Worm (Caenorhabditis elegans) whole organism, L1 larva: ENCODE results near the gene Y116F11B.8.

ENCODE experiments used
- C04F5.9 ChIP-seq: sonication (generic microtip); optimal IDR thresholded peaks from 2 replicates; lab custom pipeline; 2016; ENCODE audit warnings: missing genetic modification characterization, missing compliant biosample characterization
- C16A3.4 ChIP-seq: fragments of 150-350 bp; optimal IDR thresholded peaks from 2 replicates; lab custom pipeline; 2014; ENCODE audit warnings: missing biosample characterization, missing genetic modification characterization
- aha-1 ChIP-seq: fragments of 150-350 bp; optimal IDR thresholded peaks from 2 replicates; lab custom pipeline; 2014; ENCODE audit warnings: missing biosample characterization, missing genetic modification characterization
- aly-2 ChIP-seq: fragments of 150-350 bp; optimal IDR thresholded peaks from 2 replicates; lab custom pipeline; 2014; ENCODE audit warnings: missing biosample characterization, missing genetic modification characterization
- ama-1 ChIP-seq: fragments of 150-350 bp; optimal IDR thresholded peaks from 2 replicates; lab custom pipeline; 2014
- blmp-1 ChIP-seq: fragments of 150-350 bp; optimal IDR thresholded peaks from 2 replicates; lab custom pipeline; 2014; ENCODE audit warnings: missing biosample characterization, missing genetic modification characterization
- ceh-63 ChIP-seq: fragments of 200-800 bp; sonication (Bioruptor generic); optimal IDR thresholded peaks from 2 replicates; lab custom pipeline; 2018; ENCODE audit warnings: mild to moderate bottlenecking, missing genetic modification characterization, missing compliant biosample characterization
- ceh-8 ChIP-seq: fragments of 200-800 bp; sonication (Bioruptor generic); optimal IDR thresholded peaks from 2 replicates; lab custom pipeline; 2018; ENCODE audit warnings: mild to moderate bottlenecking, missing genetic modification characterization, moderate library complexity, missing compliant biosample characterization
- dpl-1 ChIP-seq, 3 experiments: fragments of 150-350 bp in 2 of 3; sonication (generic microtip) in 1 of 3; optimal IDR thresholded peaks; 2 replicates each; lab custom pipeline; 2014 to 2017; ENCODE audit warnings: missing biosample characterization in 3 of 3, missing genetic modification characterization in 3 of 3, missing genetic modification reagents in 3 of 3
- elt-2 ChIP-seq: sonication (generic microtip); optimal IDR thresholded peaks from 2 replicates; lab custom pipeline; 2016; ENCODE audit warnings: missing genetic modification characterization, mild to moderate bottlenecking, inconsistent platforms, missing compliant biosample characterization, missing genetic modification reagents
- elt-3 ChIP-seq, 6 experiments: fragments of 150-350 bp in 1 of 6; sonication (generic microtip); optimal IDR thresholded peaks; 2 replicates each; lab custom pipeline; 2017 to 2018; ENCODE audit warnings: missing biosample characterization in 6 of 6, missing genetic modification characterization in 6 of 6, inconsistent platforms in 1 of 6
- fos-1 ChIP-seq: fragments of 150-350 bp; optimal IDR thresholded peaks from 2 replicates; lab custom pipeline; 2014; ENCODE audit warnings: missing biosample characterization, missing genetic modification characterization
- grh-1 ChIP-seq: fragments of 200-800 bp; sonication (Bioruptor generic); IDR thresholded peaks from 2 replicates; pipeline ENCODE4 v1.3.6; 2022; ENCODE audit warnings: missing genetic modification reagents, missing genetic modification characterization, missing compliant biosample characterization
- hlh-4 ChIP-seq: sonication (generic microtip); optimal IDR thresholded peaks from 2 replicates; lab custom pipeline; 2016; ENCODE audit warnings: mild to moderate bottlenecking, missing genetic modification characterization, missing compliant biosample characterization
- hpl-2 ChIP-seq: fragments of 150-350 bp; optimal IDR thresholded peaks from 2 replicates; lab custom pipeline; 2014; ENCODE audit warnings: missing biosample characterization, missing genetic modification reagents, missing genetic modification characterization
- irx-1 ChIP-seq: sonication (generic microtip); optimal IDR thresholded peaks from 2 replicates; lab custom pipeline; 2016; ENCODE audit warnings: missing genetic modification characterization, missing compliant biosample characterization
- lin-13 ChIP-seq: fragments of 150-350 bp; optimal IDR thresholded peaks from 2 replicates; lab custom pipeline; 2014; ENCODE audit warnings: missing biosample characterization, missing genetic modification reagents, missing genetic modification characterization
- lin-15B ChIP-seq: fragments of 150-350 bp; sonication (generic microtip); optimal IDR thresholded peaks from 3 replicates; lab custom pipeline; 2014; ENCODE audit warnings: missing biosample characterization, missing genetic modification characterization
- lin-39 ChIP-seq: fragments of 150-350 bp; optimal IDR thresholded peaks from 2 replicates; lab custom pipeline; 2014; ENCODE audit warnings: missing biosample characterization, missing genetic modification reagents, missing genetic modification characterization
- mef-2 ChIP-seq: fragments of 150-350 bp; optimal IDR thresholded peaks from 2 replicates; lab custom pipeline; 2014; ENCODE audit warnings: missing biosample characterization, missing genetic modification characterization
- nhr-237 ChIP-seq: fragments of 150-350 bp; optimal IDR thresholded peaks from 2 replicates; lab custom pipeline; 2014; ENCODE audit warnings: missing biosample characterization, missing genetic modification characterization
- nhr-28 ChIP-seq: fragments of 150-350 bp; optimal IDR thresholded peaks from 2 replicates; lab custom pipeline; 2014; ENCODE audit warnings: missing biosample characterization, missing genetic modification characterization
- nhr-71 ChIP-seq: sonication (generic microtip); optimal IDR thresholded peaks from 2 replicates; lab custom pipeline; 2016; ENCODE audit warnings: mild to moderate bottlenecking, missing genetic modification characterization, moderate library complexity, missing compliant biosample characterization
- nhr-84 ChIP-seq: sonication (generic microtip); optimal IDR thresholded peaks from 2 replicates; lab custom pipeline; 2017; ENCODE audit warnings: missing biosample characterization, missing genetic modification characterization
- pax-3 ChIP-seq: fragments of 200-800 bp; sonication (Bioruptor generic); optimal IDR thresholded peaks from 2 replicates; lab custom pipeline; 2018; ENCODE audit warnings: mild to moderate bottlenecking, missing genetic modification characterization, moderate library complexity, missing compliant biosample characterization
- rnt-1 ChIP-seq: sonication (generic microtip); optimal IDR thresholded peaks from 2 replicates; lab custom pipeline; 2016; ENCODE audit warnings: mild to moderate bottlenecking, missing genetic modification characterization, moderate library complexity, missing compliant biosample characterization
- sup-37 ChIP-seq: fragments of 200-800 bp; sonication (Bioruptor generic); optimal IDR thresholded peaks from 2 replicates; lab custom pipeline; 2018; ENCODE audit warnings: mild to moderate bottlenecking, missing genetic modification characterization, missing compliant biosample characterization
- unc-130 ChIP-seq: fragments of 150-350 bp; optimal IDR thresholded peaks from 2 replicates; lab custom pipeline; 2017; ENCODE audit warnings: missing biosample characterization, missing genetic modification characterization, inconsistent platforms
- unc-62 ChIP-seq: fragments of 150-350 bp; optimal IDR thresholded peaks from 2 replicates; lab custom pipeline; 2014; ENCODE audit warnings: missing biosample characterization, missing genetic modification reagents, missing genetic modification characterization
- unc-86 ChIP-seq: sonication (generic microtip); optimal IDR thresholded peaks from 2 replicates; lab custom pipeline; 2016; ENCODE audit warnings: missing genetic modification characterization, missing compliant biosample characterization
- xbp-1 ChIP-seq: sonication (generic microtip); optimal IDR thresholded peaks from 2 replicates; lab custom pipeline; 2016; ENCODE audit warnings: missing genetic modification characterization, missing compliant biosample characterization
- zag-1 ChIP-seq: fragments of 150-350 bp; optimal IDR thresholded peaks from 2 replicates; lab custom pipeline; 2014; ENCODE audit warnings: missing biosample characterization, missing genetic modification characterization
- zip-4 ChIP-seq: fragments of 200-800 bp; sonication (Bioruptor generic); optimal IDR thresholded peaks from 2 replicates; lab custom pipeline; 2018; ENCODE audit warnings: mild to moderate bottlenecking, missing genetic modification characterization, moderate library complexity, missing compliant biosample characterization
- ztf-11 ChIP-seq, 2 experiments: sonication (generic microtip); optimal IDR thresholded peaks; 2 replicates each; lab custom pipeline; 2016 to 2017; ENCODE audit warnings: missing genetic modification characterization in 2 of 2, missing biosample characterization in 1 of 2, missing compliant biosample characterization in 1 of 2
- ztf-4 ChIP-seq: fragments of 150-350 bp; optimal IDR thresholded peaks from 2 replicates; lab custom pipeline; 2014; ENCODE audit warnings: missing biosample characterization, missing genetic modification characterization

Y116F11B.8 gene

DNA sequence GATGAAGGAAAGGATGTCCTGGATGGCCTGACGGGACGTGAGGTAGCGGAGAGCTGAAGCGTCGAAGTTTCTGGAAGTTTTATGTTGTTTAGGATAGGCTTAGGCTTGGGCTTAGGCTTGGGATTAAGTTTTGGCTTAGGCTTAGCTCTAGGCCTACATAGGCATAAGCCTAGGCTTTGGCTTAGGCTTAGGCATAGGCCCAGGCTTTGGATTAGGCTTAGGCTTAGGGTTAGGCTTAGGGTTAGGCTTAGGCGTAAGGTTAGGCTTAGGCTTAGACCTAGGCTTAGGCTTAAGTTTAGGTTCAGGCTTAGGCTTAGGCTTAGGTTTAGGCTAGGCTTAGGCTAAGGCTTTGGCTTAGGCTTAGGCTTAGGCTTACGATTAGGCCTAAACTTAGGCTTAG, 28.2 kb upstream of the Y116F11B.8 start:
- TF ChIP-seq unc-62 (GFP tag; lab: Kevin White, UChicago) (no peak), aha-1 (tag; lab: Kevin White, UChicago) (no peak), C04F5.9 (tag; lab: Kevin White, UChicago) (no peak), xbp-1 (tag; lab: Kevin White, UChicago) (no peak), zip-4 (GFP tag; lab: Kevin White, UChicago) (no peak), sup-37 (no peak), unc-130 (tag; lab: Kevin White, UChicago) (no peak), C16A3.4 (tag; lab: Kevin White, UChicago) (no peak), dpl-1 (GFP tag; optimal IDR thresholded peaks at IDR 0.05; lab: Kevin White, UChicago) (no peak), hlh-4 (tag; lab: Kevin White, UChicago) (no peak), elt-2 (no peak)

DNA sequence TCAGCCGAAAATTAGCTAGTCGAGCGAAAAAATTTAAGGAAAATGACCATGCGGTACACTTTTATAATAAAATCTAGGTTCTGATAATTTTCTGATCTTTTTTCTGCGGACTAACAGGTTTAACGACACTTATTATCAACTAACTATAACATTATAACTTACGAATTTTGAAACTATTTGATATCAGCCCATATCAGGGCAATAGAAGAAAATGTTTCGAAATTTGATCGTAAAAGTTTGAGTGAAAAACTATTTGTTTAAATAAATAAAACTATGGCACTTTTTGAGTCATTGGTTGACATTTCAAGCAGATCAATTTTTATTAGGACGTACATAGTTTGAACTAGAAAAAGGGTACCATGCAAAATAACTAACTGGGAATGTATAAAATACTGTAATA, 26.6 kb upstream of the Y116F11B.8 start, which contains the start of gene pcp-4:
Gene pcp-4, minus strand, starts transcription at position 197 of the 400 bp plus-strand sequence.
- TF ChIP-seq ama-1 (lab: Kevin White, UChicago) (no peak), blmp-1 (tag; lab: Kevin White, UChicago) (no peak), lin-39 (tag; lab: Kevin White, UChicago) (no peak), ceh-8 (GFP tag; lab: Kevin White, UChicago) (no peak), hpl-2 (GFP tag; lab: Kevin White, UChicago) (no peak), elt-3 (tag; optimal IDR thresholded peaks at IDR 0.05; lab: Kevin White, UChicago) (no peak), C16A3.4 (tag; lab: Kevin White, UChicago) (no peak), C04F5.9 (tag; lab: Kevin White, UChicago) (no peak), nhr-237 (tag; lab: Kevin White, UChicago) (no peak), fos-1 (no peak), zag-1 (no peak), pax-3 (tag; lab: Kevin White, UChicago) (no peak), mef-2 (tag; lab: Kevin White, UChicago) (no peak), lin-13 (GFP tag; lab: Kevin White, UChicago) (no peak)
- TF ChIP-seq, all 84 proteins: peak for 0

DNA sequence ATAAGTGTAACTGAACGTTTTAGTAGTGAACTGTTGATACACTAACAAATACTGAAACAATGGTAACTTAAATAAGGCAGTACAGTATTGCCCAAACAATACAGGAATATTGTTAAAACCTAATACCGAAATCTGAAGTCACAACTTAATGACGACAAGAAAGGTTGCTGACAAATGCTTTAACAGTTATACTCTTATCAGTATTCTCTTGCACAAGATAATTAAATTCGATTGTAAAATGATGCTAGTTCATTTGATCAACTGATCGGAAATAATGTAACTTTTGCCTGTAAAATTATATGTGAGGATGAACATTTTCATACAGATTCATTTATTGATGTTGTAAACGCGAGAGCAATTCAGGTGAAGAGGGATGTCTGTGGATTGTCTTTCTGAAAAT, 25.8 kb upstream of the Y116F11B.8 start:
- TF ChIP-seq xbp-1 (tag; lab: Kevin White, UChicago) (no peak), elt-2 (peak; percentile 25), ceh-63 (GFP tag; lab: Kevin White, UChicago) (no peak), aly-2 (tag; lab: Kevin White, UChicago) (no peak), nhr-28 (tag; lab: Kevin White, UChicago) (no peak)
- TF ChIP-seq, all 84 proteins: peak for 1

DNA sequence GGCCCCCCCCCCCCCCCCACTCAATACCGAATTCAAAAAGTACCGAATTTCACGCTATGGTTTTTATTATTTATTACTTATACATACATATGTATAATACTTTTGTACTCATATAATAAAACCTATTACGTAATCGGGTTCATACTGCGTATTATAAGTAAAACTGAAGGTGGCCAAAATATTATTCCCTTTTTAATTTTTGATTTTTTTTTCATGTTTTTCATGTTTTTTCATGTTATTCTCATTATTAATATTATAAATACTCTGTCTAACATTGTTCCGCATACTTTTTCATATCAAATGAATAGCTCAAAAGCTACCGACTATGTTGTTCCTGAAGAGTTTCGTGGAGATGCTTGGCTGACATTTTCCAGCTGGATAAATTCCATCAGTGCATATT, 21.3 kb upstream of the Y116F11B.8 start, which contains the start of gene srw-38:
Gene srw-38, plus strand, starts transcription at position 301 of the 400 bp plus-strand sequence.
- TF ChIP-seq grh-1 (GFP tag; lab: Robert Waterston, UW) (no peak), nhr-84 (tag; lab: Kevin White, UChicago) (no peak), lin-15B (tag; lab: Kevin White, UChicago) (no peak), lin-13 (GFP tag; lab: Kevin White, UChicago) (no peak), rnt-1 (tag; lab: Kevin White, UChicago) (no peak), nhr-71 (tag; lab: Kevin White, UChicago) (no peak), ztf-11 (tag; optimal IDR thresholded peaks at IDR 0.05; lab: Kevin White, UChicago) (no peak), irx-1 (tag; lab: Kevin White, UChicago) (no peak), unc-86 (tag; lab: Kevin White, UChicago) (no peak), ztf-4 (tag; lab: Kevin White, UChicago) (no peak)
